Fruit fly (Drosophila melanogaster) whole organism, wandering third instar larva: ENCODE measurements around the gene CG44004.

Experiments
- Hr78 ChIP-seq: fragments of >200 bp; optimal IDR thresholded peaks from 2 replicates; lab custom pipeline; 2017; ENCODE audit warnings: missing biosample characterization, missing genetic modification characterization
- OdsH ChIP-seq: fragments of 200-800 bp; sonication (Bioruptor generic); optimal IDR thresholded peaks from 2 replicates; lab custom pipeline; 2016; ENCODE audit warnings: missing biosample characterization, mild to moderate bottlenecking, missing genetic modification characterization

- TF ChIP-seq OdsH (GFP tag; lab: Kevin White, UChicago) (peak; percentile 10), Hr78 (GFP tag; lab: Kevin White, UChicago) (no peak)
Measured at dm6 chr3L:18099715-18100114, 26.1 kb upstream of the CG44004 start.
